Worm (Caenorhabditis elegans) whole organism, L3 larva: ENCODE data around the gene glb-15.

Source experiments
- R02D3.7 ChIP-seq: fragments of 150-350 bp; optimal IDR thresholded peaks from 2 replicates; lab custom pipeline; 2014; ENCODE audit warnings: missing biosample characterization, missing genetic modification characterization
- ZK546.5 ChIP-seq: sonication (generic microtip); optimal IDR thresholded peaks from 2 replicates; lab custom pipeline; 2017; ENCODE audit warnings: missing biosample characterization, missing genetic modification characterization
- ama-1 ChIP-seq: fragments of 150-350 bp; optimal IDR thresholded peaks from 2 replicates; lab custom pipeline; 2018
- ceh-16 ChIP-seq: sonication (generic microtip); optimal IDR thresholded peaks from 2 replicates; lab custom pipeline; 2017; ENCODE audit warnings: missing biosample characterization, missing genetic modification characterization
- ceh-28 ChIP-seq: fragments of 150-350 bp; optimal IDR thresholded peaks from 2 replicates; lab custom pipeline; 2014; ENCODE audit warnings: missing biosample characterization, missing genetic modification reagents, missing genetic modification characterization
- ceh-82 ChIP-seq: fragments of 150-350 bp; optimal IDR thresholded peaks from 2 replicates; lab custom pipeline; 2014; ENCODE audit warnings: missing biosample characterization, missing genetic modification characterization
- ceh-9 ChIP-seq: sonication (generic microtip); optimal IDR thresholded peaks from 2 replicates; lab custom pipeline; 2018; ENCODE audit warnings: missing biosample characterization, missing genetic modification characterization
- egl-27 ChIP-seq: sonication (generic microtip); optimal IDR thresholded peaks from 4 replicates; lab custom pipeline; 2017; ENCODE audit warnings: missing biosample characterization, missing genetic modification reagents, missing genetic modification characterization
- elt-1 ChIP-seq: fragments of 150-350 bp; optimal IDR thresholded peaks from 2 replicates; lab custom pipeline; 2014; ENCODE audit warnings: missing biosample characterization, missing genetic modification characterization
- elt-3 ChIP-seq, 3 experiments: fragments of 150-350 bp in 1 of 3; sonication (generic microtip) in 2 of 3; optimal IDR thresholded peaks; 2 replicates in 2 of 3; 4 replicates in 1 of 3; lab custom pipeline; 2014 to 2017; ENCODE audit warnings: missing biosample characterization in 3 of 3, missing genetic modification characterization in 3 of 3
- eor-1 ChIP-seq, 2 experiments: fragments of 150-350 bp; optimal IDR thresholded peaks; 2 replicates each; lab custom pipeline; 2014 to 2018; ENCODE audit warnings: missing biosample characterization in 2 of 2, missing genetic modification characterization in 2 of 2
- fkh-10 ChIP-seq: sonication (generic microtip); optimal IDR thresholded peaks from 2 replicates; lab custom pipeline; 2017; ENCODE audit warnings: missing biosample characterization, missing genetic modification reagents, missing genetic modification characterization
- fkh-2 ChIP-seq: fragments of 150-350 bp; optimal IDR thresholded peaks from 2 replicates; lab custom pipeline; 2014; ENCODE audit warnings: missing biosample characterization, missing genetic modification reagents, missing genetic modification characterization
- fos-1 ChIP-seq: fragments of 150-350 bp; optimal IDR thresholded peaks from 2 replicates; lab custom pipeline; 2014; ENCODE audit warnings: missing biosample characterization, missing genetic modification characterization
- lin-15B ChIP-seq: fragments of 150-350 bp; optimal IDR thresholded peaks from 2 replicates; lab custom pipeline; 2014; ENCODE audit warnings: missing biosample characterization, missing genetic modification characterization
- lsy-12 ChIP-seq: sonication (generic microtip); optimal IDR thresholded peaks from 2 replicates; lab custom pipeline; 2016; ENCODE audit warnings: mild to moderate bottlenecking, missing genetic modification characterization, missing compliant biosample characterization
- mdl-1 ChIP-seq: fragments of 150-350 bp; optimal IDR thresholded peaks from 2 replicates; lab custom pipeline; 2014; ENCODE audit warnings: missing biosample characterization, missing genetic modification characterization
- mml-1 ChIP-seq: fragments of 150-350 bp; sonication (generic microtip); optimal IDR thresholded peaks from 3 replicates; lab custom pipeline; 2014; ENCODE audit warnings: missing biosample characterization, missing genetic modification characterization
- nfya-1 ChIP-seq: sonication (generic microtip); optimal IDR thresholded peaks from 2 replicates; lab custom pipeline; 2017; ENCODE audit warnings: missing genetic modification characterization, mild to moderate bottlenecking, missing compliant biosample characterization, antibody characterized with exemption, moderate library complexity; ENCODE audit not compliant: insufficient read depth
- nhr-11 ChIP-seq: fragments of 150-350 bp; optimal IDR thresholded peaks from 2 replicates; lab custom pipeline; 2014; ENCODE audit warnings: missing biosample characterization, missing genetic modification characterization
- nhr-12 ChIP-seq: fragments of 150-350 bp; optimal IDR thresholded peaks from 2 replicates; lab custom pipeline; 2014; ENCODE audit warnings: missing biosample characterization, missing genetic modification characterization
- nhr-23 ChIP-seq: fragments of 150-350 bp; optimal IDR thresholded peaks from 2 replicates; lab custom pipeline; 2014; ENCODE audit warnings: missing biosample characterization, missing genetic modification reagents, missing genetic modification characterization
- nhr-237 ChIP-seq: fragments of 150-350 bp; optimal IDR thresholded peaks from 2 replicates; lab custom pipeline; 2014; ENCODE audit warnings: missing biosample characterization, missing genetic modification characterization
- nhr-25 ChIP-seq: sonication (generic microtip); optimal IDR thresholded peaks from 2 replicates; lab custom pipeline; 2017; ENCODE audit warnings: missing biosample characterization, missing genetic modification characterization
- nhr-28 ChIP-seq: fragments of 150-350 bp; optimal IDR thresholded peaks from 2 replicates; lab custom pipeline; 2014; ENCODE audit warnings: missing biosample characterization, missing genetic modification characterization
- nhr-43 ChIP-seq: sonication (generic microtip); optimal IDR thresholded peaks from 2 replicates; lab custom pipeline; 2016; ENCODE audit warnings: mild to moderate bottlenecking, missing genetic modification characterization, missing compliant biosample characterization; ENCODE audit not compliant: poor library complexity, severe bottlenecking
- nhr-67 ChIP-seq: fragments of 150-350 bp; optimal IDR thresholded peaks from 2 replicates; lab custom pipeline; 2014; ENCODE audit warnings: missing biosample characterization, missing genetic modification characterization
- nhr-76 ChIP-seq: fragments of 150-350 bp; sonication (generic microtip); optimal IDR thresholded peaks from 5 replicates; lab custom pipeline; 2014; ENCODE audit warnings: missing biosample characterization, missing genetic modification characterization
- nhr-77 ChIP-seq: fragments of 150-350 bp; optimal IDR thresholded peaks from 2 replicates; lab custom pipeline; 2014; ENCODE audit warnings: missing biosample characterization, missing genetic modification characterization
- pqm-1 ChIP-seq: fragments of 150-350 bp; optimal IDR thresholded peaks from 2 replicates; lab custom pipeline; 2017; ENCODE audit warnings: missing biosample characterization, missing genetic modification characterization, inconsistent platforms
- sea-2 ChIP-seq: fragments of 150-350 bp; sonication (generic microtip); optimal IDR thresholded peaks from 4 replicates; lab custom pipeline; 2014; ENCODE audit warnings: missing biosample characterization, missing genetic modification reagents, missing genetic modification characterization
- snpc-4 ChIP-seq: fragments of 150-350 bp; optimal IDR thresholded peaks from 2 replicates; lab custom pipeline; 2014; ENCODE audit warnings: missing biosample characterization, missing genetic modification characterization
- tbx-2 ChIP-seq: sonication (generic microtip); optimal IDR thresholded peaks from 2 replicates; lab custom pipeline; 2016; ENCODE audit warnings: mild to moderate bottlenecking, missing genetic modification characterization, missing compliant biosample characterization
- unc-39 ChIP-seq: sonication (generic microtip); optimal IDR thresholded peaks from 4 replicates; lab custom pipeline; 2017; ENCODE audit warnings: missing biosample characterization, missing genetic modification characterization
- unc-62 ChIP-seq: fragments of 150-350 bp; sonication (generic microtip); optimal IDR thresholded peaks from 4 replicates; lab custom pipeline; 2014; ENCODE audit warnings: missing biosample characterization, missing genetic modification reagents, missing genetic modification characterization
- zag-1 ChIP-seq: fragments of 150-350 bp; optimal IDR thresholded peaks from 2 replicates; lab custom pipeline; 2014; ENCODE audit warnings: missing biosample characterization, missing genetic modification characterization
- ztf-11 ChIP-seq: fragments of 150-350 bp; optimal IDR thresholded peaks from 2 replicates; lab custom pipeline; 2014; ENCODE audit warnings: missing biosample characterization, missing genetic modification characterization
- ztf-4 ChIP-seq: fragments of 150-350 bp; optimal IDR thresholded peaks from 2 replicates; lab custom pipeline; 2014; ENCODE audit warnings: missing biosample characterization, missing genetic modification characterization

The glb-15 gene

DNA sequence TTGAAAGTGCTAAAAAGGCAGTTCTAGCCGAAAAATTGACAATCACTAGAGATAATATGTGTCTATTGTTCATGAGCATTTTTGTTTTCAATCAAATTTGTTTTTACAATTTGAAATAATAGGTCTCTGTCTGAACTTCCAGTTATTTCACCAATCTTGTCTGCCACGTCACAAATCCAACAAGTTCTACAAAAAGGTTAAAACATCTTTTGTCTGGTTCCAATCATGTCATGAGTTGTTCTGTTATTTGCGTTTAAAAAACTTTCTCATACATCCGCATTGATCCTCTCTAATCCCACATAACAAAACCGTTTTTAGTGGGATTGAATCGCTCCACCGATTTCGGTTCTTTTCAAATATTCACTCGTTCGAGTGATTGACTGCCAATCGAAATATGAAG, 17.3 kb downstream of the glb-15 start, which contains the start of gene F35B12.9:
F35B12.9 (plus strand) TSS at position 372 of the 400 bp plus-strand sequence.
- TF ChIP-seq elt-3 (tag; optimal IDR thresholded peaks at IDR 0.05; lab: Kevin White, UChicago), result no peak
- TF ChIP-seq, all 47 proteins: peak for 0

- no peak for TF ChIP-seq fkh-10 (GFP tag; lab: Kevin White, UChicago)
- no peak for TF ChIP-seq pqm-1 (tag; lab: Kevin White, UChicago)
- no peak for TF ChIP-seq lsy-12 (tag; lab: Kevin White, UChicago)
- TF ChIP-seq elt-3 (tag; optimal IDR thresholded peaks at IDR 0.05; lab: Kevin White, UChicago), result no peak
- TF ChIP-seq unc-39 (tag; lab: Kevin White, UChicago), result no peak
- TF ChIP-seq zag-1 (tag; lab: Kevin White, UChicago), result no peak
- no peak for TF ChIP-seq mml-1 (tag; lab: Kevin White, UChicago)
- TF ChIP-seq elt-1 (tag; lab: Kevin White, UChicago), result no peak
- TF ChIP-seq nhr-67 (tag; lab: Kevin White, UChicago), result no peak
- no peak for TF ChIP-seq nfya-1 (tag; lab: Kevin White, UChicago)
- TF ChIP-seq mdl-1 (tag; lab: Kevin White, UChicago), result no peak
- no peak for TF ChIP-seq nhr-12 (tag; lab: Kevin White, UChicago)
- TF ChIP-seq ceh-28, result no peak
- no peak for TF ChIP-seq ZK546.5 (tag; lab: Kevin White, UChicago)
- no peak for TF ChIP-seq fos-1 (tag; lab: Kevin White, UChicago)
- TF ChIP-seq, all 47 proteins: peak for 0
Observed at ce11 chrV:11598807-11599206, 19.3 kb downstream of the glb-15 start, which contains the start of gene srx-84. srx-84 (plus strand) TSS chrV:11599107.

- TF ChIP-seq fkh-2 (tag; lab: Kevin White, UChicago) (no peak), mml-1 (tag; lab: Kevin White, UChicago) (no peak), nfya-1 (tag; lab: Kevin White, UChicago) (no peak), ceh-82 (tag; lab: Kevin White, UChicago) (no peak), nhr-25 (tag; lab: Kevin White, UChicago) (no peak), fos-1 (tag; lab: Kevin White, UChicago) (no peak), nhr-28 (tag; lab: Kevin White, UChicago) (no peak), unc-62 (no peak), mdl-1 (tag; lab: Kevin White, UChicago) (no peak), egl-27 (tag; lab: Kevin White, UChicago) (no peak), ZK546.5 (tag; lab: Kevin White, UChicago) (no peak), nhr-12 (tag; lab: Kevin White, UChicago) (no peak), eor-1 (tag; optimal IDR thresholded peaks at IDR 0.05; lab: Kevin White, UChicago) (no peak), sea-2 (GFP tag; lab: Kevin White, UChicago) (no peak)
- TF ChIP-seq, all 47 proteins: peak for 0
Observed at ce11 chrV:11593888-11594287, 24.2 kb downstream of the glb-15 start.

- no peak for TF ChIP-seq ztf-4
Observed at ce11 chrV:11593427-11593826, 24.6 kb downstream of the glb-15 start, which contains the start of gene srx-80. srx-80 (plus strand) TSS chrV:11593727.

DNA sequence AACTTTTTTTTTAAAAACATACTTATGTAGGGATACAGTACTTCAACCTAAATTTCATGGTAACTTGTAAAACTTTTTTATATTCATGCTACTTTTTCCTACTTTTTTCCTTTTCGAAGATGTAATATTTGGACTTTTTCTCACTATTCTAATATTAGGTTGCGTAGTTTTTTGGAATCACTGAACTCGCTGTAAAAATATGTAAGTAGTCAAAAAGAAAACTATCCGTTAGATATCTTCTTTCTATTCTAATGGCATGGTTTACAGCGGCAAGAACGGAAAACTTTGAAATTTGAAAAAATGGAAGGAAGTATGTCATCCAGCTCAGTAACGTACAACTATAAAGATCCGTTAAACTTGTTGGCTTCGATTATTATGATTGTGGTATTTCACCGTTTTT, 28.6 kb downstream of the glb-15 start, which contains the start of gene srx-82:
srx-82 (plus strand) TSS at position 301 of the 400 bp plus-strand sequence.
- TF ChIP-seq ceh-28 (no peak), nhr-237 (tag; lab: Kevin White, UChicago) (no peak), R02D3.7 (tag; lab: Kevin White, UChicago) (no peak), nhr-67 (tag; lab: Kevin White, UChicago) (no peak), ztf-4 (no peak), ceh-82 (tag; lab: Kevin White, UChicago) (no peak), nfya-1 (tag; lab: Kevin White, UChicago) (no peak), ceh-16 (tag; lab: Kevin White, UChicago) (no peak), lsy-12 (tag; lab: Kevin White, UChicago) (no peak), lin-15B (tag; lab: Kevin White, UChicago) (no peak)

- no peak for TF ChIP-seq nhr-23 (tag; lab: Kevin White, UChicago)
- TF ChIP-seq fkh-2 (tag; lab: Kevin White, UChicago), result no peak
- TF ChIP-seq R02D3.7 (tag; lab: Kevin White, UChicago), result no peak
- TF ChIP-seq tbx-2 (tag; lab: Kevin White, UChicago), result no peak
- peak; percentile 60 for TF ChIP-seq ama-1
- no peak for TF ChIP-seq zag-1 (tag; lab: Kevin White, UChicago)
- no peak for TF ChIP-seq eor-1 (tag; optimal IDR thresholded peaks at IDR 0.05; lab: Kevin White, UChicago)
- TF ChIP-seq nfya-1 (tag; lab: Kevin White, UChicago), result peak; percentile 5
- peak in 1 of 3 experiments; percentile 57 for TF ChIP-seq elt-3 (tag; optimal IDR thresholded peaks at IDR 0.05; lab: Kevin White, UChicago)
- TF ChIP-seq ceh-82 (tag; lab: Kevin White, UChicago), result peak; percentile 40
- TF ChIP-seq snpc-4 (tag; lab: Kevin White, UChicago), result peak; percentile 95
- TF ChIP-seq ceh-16 (tag; lab: Kevin White, UChicago), result no peak
- peak; percentile 34 for TF ChIP-seq pqm-1 (tag; lab: Kevin White, UChicago)
- no peak for TF ChIP-seq ceh-9 (tag; lab: Kevin White, UChicago)
- TF ChIP-seq nhr-43, result peak; percentile 74
- no peak for TF ChIP-seq fkh-10 (GFP tag; lab: Kevin White, UChicago)
- TF ChIP-seq nhr-28 (tag; lab: Kevin White, UChicago), result no peak
- TF ChIP-seq nhr-11 (tag; lab: Kevin White, UChicago), result no peak
- peak; percentile 41 for TF ChIP-seq nhr-25 (tag; lab: Kevin White, UChicago)
- TF ChIP-seq nhr-76 (tag; lab: Kevin White, UChicago), result no peak
- no peak for TF ChIP-seq nhr-67 (tag; lab: Kevin White, UChicago)
- TF ChIP-seq ztf-11, result no peak
- TF ChIP-seq nhr-77, result peak; percentile 18
- TF ChIP-seq mdl-1 (tag; lab: Kevin White, UChicago), result no peak
- no peak for TF ChIP-seq unc-39 (tag; lab: Kevin White, UChicago)
Observed at ce11 chrV:11585122-11585521, 33.0 kb downstream of the glb-15 start.
